Worm (Caenorhabditis elegans): ENCODE measurements around the gene T03G6.3.
A peak's percentile ranks its signal among the peaks of the same experiment; 100 is the strongest.

Gene T03G6.3

ce11 chrX:2569040-2569439 is 46.5 kb downstream of the T03G6.3 start (continued):
- peak in 1 of 2 experiments; percentile 57 for TF ChIP-seq unc-62 (GFP tag; optimal IDR thresholded peaks at IDR 0.05 in 1 of 2)
- TF ChIP-seq unc-62 (tag; optimal IDR thresholded peaks at IDR 0.05) = no peak
- TF ChIP-seq F37D6.2 (tag; optimal IDR thresholded peaks at IDR 0.05) = no peak
- TF ChIP-seq tra-1 (GFP tag; IDR thresholded peaks at IDR 0.05) = peak; percentile 90
- TF ChIP-seq F44E2.7 (GFP tag; IDR thresholded peaks at IDR 0.05) = no peak
- peak; percentile 86 for TF ChIP-seq aha-1 (tag)
- no peak for TF ChIP-seq skn-1 (tag; optimal IDR thresholded peaks at IDR 0.05)
- TF ChIP-seq nhr-41 (GFP tag; IDR thresholded peaks at IDR 0.05) = no peak
- peak; percentile 93 for TF ChIP-seq hlh-11 (tag; optimal IDR thresholded peaks at IDR 0.05)
- TF ChIP-seq dmd-8 (GFP tag; IDR thresholded peaks at IDR 0.05) = no peak
- TF ChIP-seq ctbp-1 (GFP tag; IDR thresholded peaks at IDR 0.05) = no peak
- no peak for TF ChIP-seq cey-2 (tag; optimal IDR thresholded peaks at IDR 0.05; ENCODE audit: borderline replicate concordance, insufficient read depth)
- no peak for TF ChIP-seq snpc-4 (tag; optimal IDR thresholded peaks at IDR 0.05)
- TF ChIP-seq aly-2 (tag; optimal IDR thresholded peaks at IDR 0.05) = no peak
- TF ChIP-seq hlh-30 (tag; optimal IDR thresholded peaks at IDR 0.05; ENCODE audit: insufficient read depth) = peak; percentile 26
- TF ChIP-seq ztf-11 (tag; optimal IDR thresholded peaks at IDR 0.05) = no peak
- no peak for TF ChIP-seq zag-1 (tag; optimal IDR thresholded peaks at IDR 0.05)
- TF ChIP-seq nhr-237 (tag; optimal IDR thresholded peaks at IDR 0.05) = no peak
- no peak for TF ChIP-seq madf-9 (GFP tag; conservative IDR thresholded peaks at IDR 0.05)
- TF ChIP-seq nhr-11 (tag; optimal IDR thresholded peaks at IDR 0.05) = no peak
- peak; percentile 48 for TF ChIP-seq T20F7.1 (GFP tag; optimal IDR thresholded peaks at IDR 0.05)
- TF ChIP-seq ceh-20 (GFP tag; IDR thresholded peaks at IDR 0.05) = no peak
- TF ChIP-seq lin-1 (GFP tag; IDR thresholded peaks at IDR 0.05) = 0 out of 2 replicates have a peak, but pooled peaks have one; percentile 33
- no peak for TF ChIP-seq T26A8.4 (GFP tag; IDR thresholded peaks at IDR 0.05)
- TF ChIP-seq pqm-1 (tag; optimal IDR thresholded peaks at IDR 0.05) = peak; percentile 94
- peak; percentile 75 for TF ChIP-seq gei-8 (GFP tag; optimal IDR thresholded peaks at IDR 0.05)

DNA sequence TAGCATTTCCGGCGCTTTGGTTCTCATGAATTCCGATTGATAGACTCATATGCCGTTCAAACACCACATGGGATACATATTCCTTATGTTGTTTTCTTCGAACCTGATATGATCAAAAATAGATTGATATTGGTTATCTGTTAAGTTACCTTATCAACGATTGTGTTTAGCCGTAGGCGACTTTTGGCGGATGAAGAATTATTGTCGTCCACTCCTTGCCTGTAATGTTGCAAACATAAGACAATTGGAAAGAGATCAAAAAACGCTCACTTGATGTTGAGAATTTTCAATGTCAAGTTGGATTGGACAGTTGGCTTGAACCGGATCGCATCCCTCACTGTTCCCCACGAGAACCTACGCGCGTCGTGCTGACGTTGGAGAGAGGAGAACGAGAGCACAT is 47.8 kb downstream of the T03G6.3 start:
- TF ChIP-seq spr-1 (tag; optimal IDR thresholded peaks at IDR 0.05) = no peak
- TF ChIP-seq ceh-32 (tag; optimal IDR thresholded peaks at IDR 0.05; ENCODE audit: poor library complexity) = no peak
- no peak for TF ChIP-seq ceh-28 (tag; optimal IDR thresholded peaks at IDR 0.05)
- TF ChIP-seq nhr-6 (tag; optimal IDR thresholded peaks at IDR 0.05) = no peak
- peak; percentile 12 for TF ChIP-seq nhr-28 (tag; optimal IDR thresholded peaks at IDR 0.05)
- 0 out of 2 replicates have a peak, but pooled peaks have one; percentile 36 for TF ChIP-seq dmd-6 (GFP tag; IDR thresholded peaks at IDR 0.05)

DNA sequence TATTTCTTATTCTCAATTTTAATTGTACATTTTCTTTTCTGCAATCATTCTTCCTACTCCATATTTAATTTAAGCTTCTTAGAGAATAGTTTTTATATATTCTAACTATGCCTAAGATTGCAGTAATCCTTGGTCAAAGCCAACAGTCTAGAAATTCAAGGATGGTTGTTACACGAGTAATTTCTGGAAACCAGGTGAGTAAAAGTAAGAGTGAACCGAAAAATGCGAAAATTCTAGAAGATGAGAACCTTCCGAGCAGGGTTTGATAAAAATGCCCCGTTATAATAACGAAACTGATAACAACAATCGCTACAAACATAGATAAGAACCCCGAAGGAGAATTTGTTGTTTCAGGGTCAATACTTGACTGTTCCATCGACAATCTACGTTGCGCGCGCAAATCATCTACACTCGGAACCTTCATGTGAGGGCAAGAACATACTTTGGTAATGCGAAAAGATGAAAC is 50.2 kb downstream of the T03G6.3 start, which contains the start of gene F52H2.15:
Gene F52H2.15 (plus strand): TSS at position 51 of the 466 bp plus-strand sequence.
- no peak for TF ChIP-seq nhr-111 (GFP tag; optimal IDR thresholded peaks at IDR 0.05)
- TF ChIP-seq hlh-11 (tag; optimal IDR thresholded peaks at IDR 0.05) = peak; percentile 49
- TF ChIP-seq daf-19 (GFP tag; conservative IDR thresholded peaks at IDR 0.05) = no peak
- peak; percentile 66 for TF ChIP-seq pqm-1 (tag; optimal IDR thresholded peaks at IDR 0.05)
- no peak for TF ChIP-seq ama-1 (optimal IDR thresholded peaks at IDR 0.05)
- no peak for TF ChIP-seq ceh-28 (tag; optimal IDR thresholded peaks at IDR 0.05)
- TF ChIP-seq zfp-2 (tag; optimal IDR thresholded peaks at IDR 0.05) = no peak
- TF ChIP-seq T20F7.1 (GFP tag; optimal IDR thresholded peaks at IDR 0.05) = no peak
- no peak for TF ChIP-seq lin-29 (GFP tag; IDR thresholded peaks at IDR 0.05)
- no peak for TF ChIP-seq Y105C5A.15 (GFP tag; IDR thresholded peaks at IDR 0.05)
- no peak for TF ChIP-seq nhr-76 (tag; optimal IDR thresholded peaks at IDR 0.05)
- no peak for TF ChIP-seq Y5F2A.4 (GFP tag; optimal IDR thresholded peaks at IDR 0.05)
- no peak for TF ChIP-seq zag-1 (tag; optimal IDR thresholded peaks at IDR 0.05)
- TF ChIP-seq dmd-6 (GFP tag; IDR thresholded peaks at IDR 0.05) = peak; percentile 42; the same call in 1 of the 2 replicates
- no peak for TF ChIP-seq zfp-3 (GFP tag; conservative IDR thresholded peaks at IDR 0.05)
- no peak for TF ChIP-seq jun-1 (tag; optimal IDR thresholded peaks at IDR 0.05)
- no peak for TF ChIP-seq fos-1 (tag; optimal IDR thresholded peaks at IDR 0.05)
- no peak for TF ChIP-seq hlh-30 (tag; optimal IDR thresholded peaks at IDR 0.05; ENCODE audit: insufficient read depth)
- no peak for TF ChIP-seq nhr-6 (tag; optimal IDR thresholded peaks at IDR 0.05)
- TF ChIP-seq snpc-4 (tag; optimal IDR thresholded peaks at IDR 0.05) = no peak
- TF ChIP-seq F37D6.2 (tag; optimal IDR thresholded peaks at IDR 0.05) = no peak
- TF ChIP-seq nhr-28 (tag; optimal IDR thresholded peaks at IDR 0.05) = peak; percentile 93
- peak; percentile 34 for TF ChIP-seq dve-1 (tag; optimal IDR thresholded peaks at IDR 0.05; ENCODE audit: insufficient read depth)
- TF ChIP-seq lin-13 (GFP tag; optimal IDR thresholded peaks at IDR 0.05) = no peak
- no peak for TF ChIP-seq ctbp-1 (GFP tag; IDR thresholded peaks at IDR 0.05)
- TF ChIP-seq daf-16 (GFP tag; optimal IDR thresholded peaks at IDR 0.05) = no peak
- peak; percentile 85 for TF ChIP-seq daf-16 (tag; optimal IDR thresholded peaks at IDR 0.05)
- no peak for TF ChIP-seq madf-5 (GFP tag; IDR thresholded peaks at IDR 0.05)
- TF ChIP-seq unc-62 (GFP tag; optimal IDR thresholded peaks at IDR 0.05 in 1 of 2) = peak in 1 of 2 experiments; percentile 93
- TF ChIP-seq unc-62 (tag; optimal IDR thresholded peaks at IDR 0.05) = no peak

Data from whole organism, L4 larva.